Fruit fly (Drosophila melanogaster) whole organism: Measurements from ENCODE around the gene CG3226.

Experiments used
- CG8478 ChIP-seq: fragments of >200 bp; optimal IDR thresholded peaks from 2 replicates; lab custom pipeline; 2018; ENCODE audit warnings: inconsistent platforms
- Dll ChIP-seq: fragments of >200 bp; optimal IDR thresholded peaks from 2 replicates; lab custom pipeline; 2017
- EcR ChIP-seq, 2 experiments: fragments of >200 bp; optimal IDR thresholded peaks; 2 replicates each; lab custom pipeline; 2017; ENCODE audit warnings: missing biosample characterization in 2 of 2, missing genetic modification characterization in 2 of 2, missing genetic modification reagents in 2 of 2
- pan ChIP-seq: fragments of >200 bp; optimal IDR thresholded peaks from 2 replicates; lab custom pipeline; 2017
- psq ChIP-seq: fragments of >200 bp; optimal IDR thresholded peaks from 2 replicates; lab custom pipeline; 2017
- usp ChIP-seq: fragments of >200 bp; optimal IDR thresholded peaks from 2 replicates; lab custom pipeline; 2017; ENCODE audit warnings: missing biosample characterization, missing genetic modification characterization, mixed read lengths

The CG3226 gene

DNA sequence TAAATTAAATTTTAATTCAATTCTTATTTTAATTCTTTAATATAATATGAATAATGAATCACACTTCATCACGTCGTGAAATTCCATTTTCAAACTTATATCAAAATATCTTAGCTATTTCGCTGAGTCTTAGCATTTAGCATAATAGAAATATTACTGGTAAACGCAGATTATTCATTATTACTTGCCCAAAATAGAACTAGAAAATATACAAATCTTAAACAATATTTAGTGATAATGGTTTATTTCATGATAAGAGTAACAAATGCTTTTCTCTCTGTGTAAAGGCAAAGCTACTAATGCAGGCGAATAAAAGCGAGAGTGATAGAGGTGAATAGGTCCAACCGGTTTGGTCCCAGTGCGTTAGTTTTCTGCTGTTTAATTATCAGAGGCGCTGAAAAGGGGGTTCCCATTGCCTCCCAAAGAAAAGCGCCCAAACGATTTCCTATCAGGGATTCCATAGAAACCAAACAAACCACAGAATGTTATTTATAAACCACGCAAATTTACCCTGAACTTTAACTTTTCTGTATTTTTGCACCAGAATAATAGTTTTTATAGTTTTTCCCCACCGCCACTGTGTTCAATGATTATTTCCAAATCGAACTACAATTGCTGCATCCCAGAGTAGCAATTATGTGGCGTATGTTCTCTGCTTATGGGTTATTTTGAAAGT is 9.0 kb upstream of the CG3226 start:
- no peak for TF ChIP-seq Dll (lab: Kevin White, UChicago)
- TF ChIP-seq pan (lab: Kevin White, UChicago): no peak
- no peak for TF ChIP-seq psq (lab: Kevin White, UChicago)
- no peak for TF ChIP-seq EcR (GFP tag; optimal IDR thresholded peaks at IDR 0.05; lab: Kevin White, UChicago)
- TF ChIP-seq CG8478 (lab: Kevin White, UChicago): no peak

DNA sequence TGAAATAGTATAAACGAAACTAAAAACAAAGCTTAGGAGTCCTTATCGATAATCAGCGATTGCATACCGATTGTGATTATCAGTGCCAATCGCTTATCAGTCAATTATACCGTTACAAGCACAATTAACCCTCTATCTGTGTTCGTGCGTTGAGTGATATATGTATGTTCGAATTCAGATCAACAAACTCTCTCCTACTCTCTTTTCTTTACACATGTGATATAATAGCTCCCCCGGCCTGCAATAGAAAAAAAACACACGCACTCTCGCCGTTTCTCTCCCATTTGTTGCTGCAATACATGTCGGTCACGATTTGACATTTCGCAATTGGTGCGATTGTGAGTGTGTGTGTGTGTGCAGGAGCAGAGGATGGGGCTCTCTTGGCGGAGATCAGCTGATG is 8.3 kb upstream of the CG3226 start:
- TF ChIP-seq CG8478 (lab: Kevin White, UChicago): no peak

DNA sequence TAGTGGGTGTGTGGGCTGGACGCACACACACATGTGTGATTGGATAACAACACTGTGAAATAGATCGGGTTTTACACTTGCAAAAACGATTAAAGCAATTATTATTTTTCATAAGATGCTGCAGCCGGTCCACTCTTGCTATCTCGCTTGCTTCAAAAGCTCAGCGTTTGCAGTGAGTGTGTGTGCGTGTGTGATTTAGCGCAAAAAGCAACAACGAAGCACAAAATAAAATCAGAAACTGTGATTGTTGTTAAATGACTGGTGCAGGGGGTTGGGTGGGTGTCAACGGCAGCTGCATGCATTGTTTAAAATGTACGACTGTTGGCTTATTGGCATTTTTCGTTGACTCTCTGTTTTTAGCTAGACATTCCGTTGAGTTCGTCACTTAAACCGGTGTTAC is 7.8 kb upstream of the CG3226 start:
- TF ChIP-seq pan (lab: Kevin White, UChicago) (no peak), Dll (lab: Kevin White, UChicago) (no peak), EcR (GFP tag; optimal IDR thresholded peaks at IDR 0.05; lab: Kevin White, UChicago) (no peak), usp (GFP tag; lab: Kevin White, UChicago) (no peak), psq (lab: Kevin White, UChicago) (no peak), CG8478 (lab: Kevin White, UChicago) (no peak)

DNA sequence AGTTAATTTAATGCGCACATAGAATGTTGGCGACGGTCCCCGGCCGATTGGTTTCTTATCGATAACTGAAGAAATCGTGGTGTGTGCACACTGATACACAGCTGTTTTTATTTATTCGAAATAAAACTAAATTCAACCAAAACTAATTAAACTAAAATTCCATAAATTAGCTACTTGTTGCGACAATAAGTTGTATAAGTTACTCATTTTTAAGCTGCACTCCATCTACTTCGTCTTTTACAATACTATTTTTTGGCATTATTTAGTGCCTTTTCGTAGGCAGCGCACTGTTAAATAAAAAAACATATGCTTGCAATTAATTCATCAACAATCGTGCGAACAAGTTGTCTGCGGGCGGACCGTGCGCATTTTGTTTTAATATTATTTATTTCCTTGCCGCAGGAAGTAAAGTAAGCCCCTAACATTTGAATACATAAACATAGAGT is 7.4 kb upstream of the CG3226 start, which contains the start of the genes CG3224 and Ctr1A:
Gene CG3224, minus strand, starts transcription at position 71 of the 446 bp plus-strand sequence.
Gene Ctr1A, plus strand, starts transcription at position 256 of the 446 bp plus-strand sequence.
- TF ChIP-seq EcR (GFP tag; optimal IDR thresholded peaks at IDR 0.05; lab: Kevin White, UChicago) (no peak), pan (lab: Kevin White, UChicago) (no peak), psq (lab: Kevin White, UChicago) (no peak), CG8478 (lab: Kevin White, UChicago) (no peak), Dll (lab: Kevin White, UChicago) (no peak), usp (GFP tag; lab: Kevin White, UChicago) (no peak)

DNA sequence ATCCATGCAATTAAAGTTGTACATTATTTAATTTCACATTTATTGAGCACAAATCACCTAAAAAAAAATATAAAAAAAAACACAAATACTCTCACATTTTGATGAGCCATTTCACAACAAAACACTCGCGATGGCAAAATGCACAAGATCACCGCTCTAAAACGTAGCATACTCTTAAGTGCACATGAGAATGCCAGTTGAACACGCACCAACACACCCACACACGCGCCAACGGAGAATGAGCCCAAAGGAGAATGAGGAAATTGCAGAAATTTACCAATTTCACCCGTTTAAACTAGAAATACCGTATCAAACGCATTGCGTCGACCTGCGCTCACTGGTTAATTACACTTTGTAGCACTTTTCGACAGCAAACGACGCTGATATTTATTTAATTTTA is 5.9 kb upstream of the CG3226 start:
- TF ChIP-seq pan (lab: Kevin White, UChicago) (no peak), CG8478 (lab: Kevin White, UChicago) (no peak), Dll (lab: Kevin White, UChicago) (no peak), psq (lab: Kevin White, UChicago) (no peak), EcR (GFP tag; optimal IDR thresholded peaks at IDR 0.05; lab: Kevin White, UChicago) (no peak), usp (GFP tag; lab: Kevin White, UChicago) (no peak)

DNA sequence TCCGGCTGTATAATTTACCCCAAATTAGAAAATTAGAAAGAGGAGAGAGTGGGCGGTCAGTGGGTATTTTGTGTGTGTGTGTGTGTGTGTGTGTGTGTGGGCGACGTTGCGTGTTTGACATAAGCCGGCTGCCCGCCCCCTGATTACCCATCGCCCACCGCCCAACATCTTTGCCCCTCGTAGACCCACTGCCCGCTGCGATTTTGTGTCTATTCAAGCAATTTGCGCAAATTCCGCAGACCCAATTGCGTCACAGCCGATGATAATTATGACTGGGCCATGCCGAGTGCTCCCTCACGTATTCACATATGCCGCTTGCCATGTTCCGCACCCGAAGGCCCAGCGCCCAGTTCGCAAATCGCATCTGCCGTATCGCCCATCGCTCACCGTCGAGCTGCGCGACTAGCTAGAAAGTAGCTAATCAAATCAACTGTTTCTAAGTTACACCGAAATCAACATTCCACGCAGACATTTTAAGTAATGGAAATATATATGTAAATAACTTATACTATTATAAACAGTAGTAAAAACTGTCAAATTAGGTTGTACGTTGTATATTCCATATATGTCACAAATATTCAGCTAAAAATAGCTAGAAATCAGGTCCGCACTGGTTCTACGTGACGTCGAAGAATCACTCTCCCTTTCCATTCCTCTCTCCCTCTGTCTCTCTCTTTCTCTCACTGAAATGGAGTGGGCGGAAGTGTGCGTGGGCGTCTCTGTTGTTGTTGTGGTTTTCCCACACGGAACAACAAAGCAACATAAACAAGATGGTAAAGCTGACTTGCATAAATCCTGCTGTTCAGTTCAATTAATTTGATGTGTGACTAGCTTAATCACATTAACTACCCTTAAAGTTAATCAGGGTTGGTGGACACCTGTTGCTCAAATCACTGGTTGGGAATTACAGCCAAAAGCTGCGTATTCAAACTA is 2.8 kb upstream of the CG3226 start:
- TF ChIP-seq EcR (GFP tag; optimal IDR thresholded peaks at IDR 0.05; lab: Kevin White, UChicago): no peak
- no peak for TF ChIP-seq usp (GFP tag; lab: Kevin White, UChicago)
- no peak for TF ChIP-seq pan (lab: Kevin White, UChicago)
- TF ChIP-seq psq (lab: Kevin White, UChicago): no peak
- TF ChIP-seq CG8478 (lab: Kevin White, UChicago): no peak
- no peak for TF ChIP-seq Dll (lab: Kevin White, UChicago)

DNA sequence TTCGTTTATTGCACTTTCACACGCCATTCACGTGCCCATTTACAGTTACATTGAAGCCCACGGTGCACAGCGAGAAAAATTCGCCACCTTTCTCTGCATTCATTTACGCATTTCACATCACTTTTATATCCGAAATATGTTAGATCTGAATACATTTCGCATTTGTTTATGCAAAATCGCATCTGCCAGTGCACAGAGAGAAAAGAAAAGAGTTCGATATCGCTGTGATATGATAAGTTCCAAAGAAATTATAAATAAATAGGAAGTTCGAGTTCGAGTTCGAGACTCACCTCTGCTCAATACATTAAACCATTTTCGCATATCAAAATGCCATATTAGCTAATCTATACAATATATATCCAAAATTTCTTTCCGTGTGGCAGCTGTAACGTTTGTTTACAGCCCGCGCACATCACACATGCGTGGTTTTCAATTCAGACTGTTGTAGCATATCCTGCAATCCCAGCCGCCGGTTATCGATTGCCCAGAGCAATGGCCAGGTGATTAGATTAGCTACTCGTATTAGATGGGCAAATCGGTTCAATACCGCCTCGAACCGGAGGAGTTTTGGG is 2.1 kb upstream of the CG3226 start:
- TF ChIP-seq EcR (GFP tag; optimal IDR thresholded peaks at IDR 0.05; lab: Kevin White, UChicago): no peak
- TF ChIP-seq usp (GFP tag; lab: Kevin White, UChicago): no peak
- TF ChIP-seq pan (lab: Kevin White, UChicago): no peak
- no peak for TF ChIP-seq Dll (lab: Kevin White, UChicago)
- TF ChIP-seq CG8478 (lab: Kevin White, UChicago): no peak
- TF ChIP-seq psq (lab: Kevin White, UChicago): no peak

DNA sequence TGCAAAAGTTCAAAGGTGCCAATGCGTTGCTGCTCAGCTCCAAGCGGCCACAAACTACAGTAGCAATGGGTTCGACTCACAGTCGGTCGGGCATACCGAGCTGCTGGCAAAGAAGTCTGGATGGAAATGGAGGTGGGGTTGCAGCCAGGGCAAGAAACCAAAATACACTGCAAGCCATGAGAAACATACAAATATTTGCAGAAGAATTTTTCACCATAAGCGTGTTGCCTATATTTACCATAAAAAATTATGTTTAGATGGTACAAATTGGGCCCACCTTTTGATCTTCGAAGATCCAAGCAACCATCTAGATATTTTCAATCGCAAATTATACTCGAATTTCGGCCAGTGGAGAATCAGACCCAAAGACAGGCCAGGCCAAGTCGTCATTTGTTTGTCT is 7.2 kb downstream of the CG3226 start:
- no peak for TF ChIP-seq EcR (GFP tag; optimal IDR thresholded peaks at IDR 0.05; lab: Kevin White, UChicago)
- no peak for TF ChIP-seq usp (GFP tag; lab: Kevin White, UChicago)
- TF ChIP-seq psq (lab: Kevin White, UChicago): no peak
- no peak for TF ChIP-seq pan (lab: Kevin White, UChicago)
- no peak for TF ChIP-seq Dll (lab: Kevin White, UChicago)
- no peak for TF ChIP-seq CG8478 (lab: Kevin White, UChicago)

DNA sequence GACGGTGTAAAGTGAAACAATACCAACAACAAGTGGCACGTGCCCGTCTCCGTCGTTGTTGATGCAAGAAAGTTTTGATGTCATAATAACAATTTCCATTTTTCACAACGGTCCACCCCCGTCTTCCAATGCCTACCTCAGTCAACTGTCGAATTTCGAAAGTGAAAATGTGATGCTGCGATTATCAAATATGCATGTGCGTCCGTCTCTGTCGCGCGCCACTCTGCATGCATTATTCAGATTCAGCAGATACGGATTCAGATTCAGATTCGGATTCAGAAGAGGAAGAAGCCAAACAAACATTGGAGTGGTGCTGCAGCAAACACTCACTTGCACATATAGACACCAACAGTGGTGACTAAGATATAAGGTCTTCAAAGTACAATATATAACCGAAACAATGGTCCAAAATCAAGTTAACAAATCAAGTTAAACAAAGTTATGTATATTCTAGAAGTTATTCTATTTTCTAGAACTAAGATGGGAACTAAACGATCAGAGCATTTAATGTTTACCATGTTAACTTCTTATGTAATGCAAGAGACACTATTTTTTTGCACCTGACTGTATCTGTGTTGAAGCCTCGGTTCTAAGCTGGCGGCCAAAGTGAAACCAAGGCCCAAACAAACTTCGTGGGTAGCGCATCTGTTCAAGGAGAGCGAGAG is 11.3 kb downstream of the CG3226 start:
- TF ChIP-seq Dll (lab: Kevin White, UChicago) (no peak), usp (GFP tag; lab: Kevin White, UChicago) (no peak), EcR (GFP tag; optimal IDR thresholded peaks at IDR 0.05; lab: Kevin White, UChicago) (no peak)

DNA sequence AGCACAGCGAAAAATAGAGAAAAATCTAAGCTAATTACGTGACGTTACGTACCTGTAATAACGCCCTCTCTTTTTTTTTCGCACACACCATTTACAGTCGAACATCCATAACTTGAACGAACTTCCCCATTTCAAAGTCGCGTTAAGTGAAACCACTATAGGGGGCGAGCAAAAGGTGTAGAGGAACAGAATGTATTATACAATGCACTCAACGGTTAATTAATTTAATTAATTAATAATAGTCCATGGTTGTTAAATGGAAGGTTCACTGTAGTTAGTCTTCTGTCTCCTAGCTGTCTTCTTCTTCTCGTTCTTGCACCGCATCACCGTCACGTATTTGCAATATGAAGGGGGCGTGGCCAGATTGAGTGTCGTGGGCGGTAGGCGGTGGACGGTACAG is 12.4 kb downstream of the CG3226 start:
- no peak for TF ChIP-seq pan (lab: Kevin White, UChicago)
- no peak for TF ChIP-seq psq (lab: Kevin White, UChicago)
- no peak for TF ChIP-seq Dll (lab: Kevin White, UChicago)
- no peak for TF ChIP-seq usp (GFP tag; lab: Kevin White, UChicago)
- TF ChIP-seq CG8478 (lab: Kevin White, UChicago): no peak
- TF ChIP-seq EcR (GFP tag; optimal IDR thresholded peaks at IDR 0.05; lab: Kevin White, UChicago): no peak
